Worm (Caenorhabditis elegans): ENCODE measurements around the gene F41E6.1.

DNA sequence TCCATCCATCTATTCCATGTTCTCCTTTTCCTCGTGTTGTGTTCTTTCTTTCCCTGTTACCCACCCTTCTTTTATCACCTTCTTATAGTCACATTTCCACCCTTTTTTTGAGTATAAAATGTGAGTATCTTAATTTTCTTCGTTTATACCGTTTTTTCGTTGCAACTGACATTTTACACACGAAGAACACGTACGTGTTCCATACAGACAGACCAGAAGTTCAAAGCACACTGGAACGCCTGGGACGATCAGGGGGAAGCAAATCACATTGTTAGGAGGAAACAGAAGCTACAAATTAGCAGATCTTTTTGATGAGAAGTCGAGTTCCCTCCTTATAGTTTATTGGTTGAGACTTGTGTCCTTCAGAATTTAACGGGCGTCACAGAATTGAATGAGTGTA, 6.7 kb upstream of the F41E6.1 start:
- TF ChIP-seq ama-1 (optimal IDR thresholded peaks at IDR 0.05) (no peak), snpc-4 (tag; optimal IDR thresholded peaks at IDR 0.05) (no peak)

Data from whole organism, L3 larva.